Worm (Caenorhabditis elegans) whole organism, L4 larva: ENCODE results near the gene F41F3.3.

Experiments used
- arid-1 ChIP-seq: fragments of 200-800 bp; sonication (Bioruptor generic); conservative IDR thresholded peaks from 2 replicates; pipeline ENCODE4 v1.3.6; 2022; ENCODE audit warnings: missing genetic modification reagents, missing genetic modification characterization, missing compliant biosample characterization
- ceh-82 ChIP-seq: sonication (generic microtip); optimal IDR thresholded peaks from 2 replicates; lab custom pipeline; 2017; ENCODE audit warnings: missing biosample characterization, missing genetic modification characterization
- lin-15B ChIP-seq: fragments of 150-350 bp; sonication (generic microtip); optimal IDR thresholded peaks from 3 replicates; lab custom pipeline; 2014; ENCODE audit warnings: missing biosample characterization, missing genetic modification characterization
- mdl-1 ChIP-seq, 2 experiments: fragments of 150-350 bp in 1 of 2; sonication (generic microtip) in 1 of 2; optimal IDR thresholded peaks; 2 replicates each; lab custom pipeline; 2014 to 2017; ENCODE audit warnings: missing biosample characterization in 2 of 2, missing genetic modification characterization in 2 of 2
- nhr-10 ChIP-seq: fragments of 150-350 bp; optimal IDR thresholded peaks from 2 replicates; lab custom pipeline; 2014; ENCODE audit warnings: missing biosample characterization, missing genetic modification characterization
- nhr-41 ChIP-seq: fragments of 200-800 bp; sonication (Bioruptor generic); IDR thresholded peaks from 2 replicates; pipeline ENCODE4 v1.3.6; 2022; ENCODE audit warnings: missing genetic modification reagents, missing genetic modification characterization, missing compliant biosample characterization
- pha-4 ChIP-seq, 2 experiments: fragments of 150-350 bp in 1 of 2; fragments of 200-800 bp in 1 of 2; sonication (Bioruptor generic) in 1 of 2; IDR thresholded peaks in 1 of 2; optimal IDR thresholded peaks in 1 of 2; 2 replicates each; pipeline versions ENCODE4 v1.3.6 to Lab custom; 2014 to 2022; ENCODE audit warnings: missing genetic modification characterization in 2 of 2, missing genetic modification reagents in 2 of 2, missing biosample characterization in 1 of 2, missing compliant biosample characterization in 1 of 2
- unc-130 ChIP-seq: sonication (generic microtip); optimal IDR thresholded peaks from 2 replicates; lab custom pipeline; 2016; ENCODE audit warnings: missing genetic modification reagents, missing genetic modification characterization, missing compliant biosample characterization
- unc-62 ChIP-seq, 3 experiments: fragments of 150-350 bp in 1 of 3; sonication (generic microtip); optimal IDR thresholded peaks in 2 of 3; peaks in 1 of 3; 1 replicate in 1 of 3; 2 replicates in 2 of 3; lab custom pipeline; 2014 to 2017; ENCODE audit warnings: missing biosample characterization in 3 of 3, missing genetic modification characterization in 3 of 3, missing genetic modification reagents in 3 of 3, missing genotype in 1 of 3
- ztf-11 ChIP-seq: fragments of 150-350 bp; optimal IDR thresholded peaks from 2 replicates; lab custom pipeline; 2014; ENCODE audit warnings: missing biosample characterization, missing genetic modification characterization

ce11 chrV:4672487-4672886 lies 24.4 kb upstream of the F41F3.3 start, which contains the start of gene K03B4.9:
- TF ChIP-seq mdl-1 (tag; optimal IDR thresholded peaks at IDR 0.05; lab: Kevin White, UChicago) = no peak
- no peak for TF ChIP-seq pha-4 (GFP tag; IDR thresholded peaks at IDR 0.05; lab: Robert Waterston, UW)
- no peak for TF ChIP-seq pha-4 (tag; optimal IDR thresholded peaks at IDR 0.05; lab: Kevin White, UChicago)
- no peak for TF ChIP-seq unc-62 (GFP tag; optimal IDR thresholded peaks at IDR 0.05 in 1 of 2; lab: Kevin White, UChicago)
- TF ChIP-seq unc-62 (tag; optimal IDR thresholded peaks at IDR 0.05; lab: Kevin White, UChicago) = no peak
- TF ChIP-seq arid-1 (GFP tag; lab: Robert Waterston, UW) = no peak
- no peak for TF ChIP-seq nhr-41 (GFP tag; lab: Robert Waterston, UW)
- TF ChIP-seq ceh-82 (tag; lab: Kevin White, UChicago) = no peak
- no peak for TF ChIP-seq nhr-10
- TF ChIP-seq ztf-11 = no peak
- no peak for TF ChIP-seq unc-130 (GFP tag; lab: Kevin White, UChicago)
- no peak for TF ChIP-seq lin-15B (tag; lab: Kevin White, UChicago)
